Fruit fly (Drosophila melanogaster) whole organism, wandering third instar larva: ENCODE results near the gene scny.
A peak's percentile ranks its signal among the peaks of the same experiment; 100 is the strongest.

Experiments
- Abd-B ChIP-seq: fragments of >200 bp; optimal IDR thresholded peaks from 2 replicates; lab custom pipeline; 2017; ENCODE audit warnings: missing biosample characterization, missing genetic modification characterization
- Dfd ChIP-seq: fragments of >200 bp; optimal IDR thresholded peaks from 2 replicates; lab custom pipeline; 2017; ENCODE audit warnings: missing biosample characterization, missing genetic modification characterization
- Dif ChIP-seq: fragments of 200-275, 200-300 bp; sonication (Bioruptor generic); optimal IDR thresholded peaks from 2 replicates; lab custom pipeline; 2018; ENCODE audit warnings: missing biosample characterization, missing genetic modification characterization; ENCODE audit not compliant: partially characterized antibody
- GATAd ChIP-seq: sonication (Bioruptor generic); optimal IDR thresholded peaks from 2 replicates; lab custom pipeline; 2016; ENCODE audit warnings: missing biosample characterization, missing genetic modification characterization
- Myc ChIP-seq: fragments of >200 bp; optimal IDR thresholded peaks from 2 replicates; lab custom pipeline; 2017
- OdsH ChIP-seq: fragments of 200-800 bp; sonication (Bioruptor generic); optimal IDR thresholded peaks from 2 replicates; lab custom pipeline; 2016; ENCODE audit warnings: missing biosample characterization, mild to moderate bottlenecking, missing genetic modification characterization
- br ChIP-seq: fragments of 200-800 bp; sonication (Bioruptor generic); optimal IDR thresholded peaks from 2 replicates; lab custom pipeline; 2016; ENCODE audit warnings: missing biosample characterization, missing genetic modification characterization
- dl ChIP-seq, 2 experiments: fragments of 175-275, 200-275 bp in 1 of 2; fragments of 200-275 bp in 1 of 2; sonication (Bioruptor generic); optimal IDR thresholded peaks; lab custom pipeline; 2018; ENCODE audit warnings: mild to moderate bottlenecking in 2 of 2, missing biosample characterization in 2 of 2, missing genetic modification characterization in 2 of 2, moderate library complexity in 2 of 2; ENCODE audit not compliant: partially characterized antibody in 2 of 2, insufficient read depth in 1 of 2
- lola ChIP-seq: fragments of >200 bp; optimal IDR thresholded peaks from 2 replicates; lab custom pipeline; 2017; ENCODE audit warnings: missing biosample characterization, missing genetic modification characterization
- pan ChIP-seq: fragments of >200 bp; optimal IDR thresholded peaks from 2 replicates; lab custom pipeline; 2017
- usp ChIP-seq: fragments of >200 bp; optimal IDR thresholded peaks from 2 replicates; lab custom pipeline; 2017; ENCODE audit warnings: missing biosample characterization, missing genetic modification characterization
- woc ChIP-seq: sonication (Bioruptor generic); optimal IDR thresholded peaks from 2 replicates; lab custom pipeline; 2016; ENCODE audit warnings: missing biosample characterization, mild to moderate bottlenecking, missing genetic modification characterization

- TF ChIP-seq Dif (GFP tag; lab: Kevin White, UChicago): no peak
- TF ChIP-seq Dfd: no peak
- TF ChIP-seq Abd-B (GFP tag; lab: Kevin White, UChicago): no peak
- no peak for TF ChIP-seq dl (GFP tag; optimal IDR thresholded peaks at IDR 0.05; lab: Kevin White, UChicago; ENCODE audit: insufficient read depth in 1 of 2, partially characterized antibody in 2 of 2)
- TF ChIP-seq pan: no peak
- TF ChIP-seq br: peak; percentile 37
- TF ChIP-seq GATAd (GFP tag; lab: Kevin White, UChicago): no peak
- TF ChIP-seq lola (GFP tag; lab: Kevin White, UChicago): no peak
- no peak for TF ChIP-seq Myc (lab: Kevin White, UChicago)
- no peak for TF ChIP-seq usp (GFP tag; lab: Kevin White, UChicago)
- no peak for TF ChIP-seq OdsH (GFP tag; lab: Kevin White, UChicago)
- no peak for TF ChIP-seq woc (GFP tag; lab: Kevin White, UChicago)
These were observed 15.0 kb upstream of the scny start for dm6 chr3L:5753605-5754365.
